Worm (Caenorhabditis elegans): ENCODE measurements around the gene F57C12.2.

- TF ChIP-seq him-1 (tag; optimal IDR thresholded peaks at IDR 0.05), result no peak
- no peak for TF ChIP-seq W03F9.2 (tag; optimal IDR thresholded peaks at IDR 0.05)
Measured at ce11 chrX:573270-573669, 22.1 kb upstream of the F57C12.2 start.
